Worm (Caenorhabditis elegans) whole organism, mixed stage, embryonic: ENCODE data around the gene tsp-4.

Source experiments
- blmp-1 ChIP-seq: fragments of 150-350 bp; optimal IDR thresholded peaks from 2 replicates; lab custom pipeline; 2014; ENCODE audit warnings: missing biosample characterization, missing genetic modification characterization
- ces-1 ChIP-seq: fragments of 150-350 bp; optimal IDR thresholded peaks from 2 replicates; lab custom pipeline; 2014; ENCODE audit warnings: missing biosample characterization, missing genetic modification reagents, missing genetic modification characterization
- elt-3 ChIP-seq: fragments of 150-350 bp; optimal IDR thresholded peaks from 2 replicates; lab custom pipeline; 2014; ENCODE audit warnings: missing biosample characterization, missing genetic modification characterization
- lin-13 ChIP-seq: fragments of 150-350 bp; optimal IDR thresholded peaks from 2 replicates; lab custom pipeline; 2014; ENCODE audit warnings: missing biosample characterization, missing genetic modification characterization
- mep-1 ChIP-seq: fragments of 150-350 bp; optimal IDR thresholded peaks from 2 replicates; lab custom pipeline; 2017; ENCODE audit warnings: missing biosample characterization, missing genetic modification reagents, missing genetic modification characterization, inconsistent platforms
- mls-2 ChIP-seq: sonication (generic microtip); optimal IDR thresholded peaks from 2 replicates; lab custom pipeline; 2016; ENCODE audit warnings: mild to moderate bottlenecking, missing genetic modification characterization, moderate library complexity, missing compliant biosample characterization
- nhr-12 ChIP-seq: fragments of 150-350 bp; optimal IDR thresholded peaks from 2 replicates; lab custom pipeline; 2014; ENCODE audit warnings: missing biosample characterization, missing genetic modification characterization
- nhr-237 ChIP-seq: fragments of 150-350 bp; optimal IDR thresholded peaks from 2 replicates; lab custom pipeline; 2014; ENCODE audit warnings: missing biosample characterization, missing genetic modification characterization
- nhr-28 ChIP-seq: fragments of 150-350 bp; optimal IDR thresholded peaks from 2 replicates; lab custom pipeline; 2014; ENCODE audit warnings: missing biosample characterization, missing genetic modification characterization
- pha-4 ChIP-seq: fragments of 150-350 bp; optimal IDR thresholded peaks from 2 replicates; lab custom pipeline; 2018; ENCODE audit warnings: missing biosample characterization, missing genetic modification reagents, missing genetic modification characterization
- snpc-4 ChIP-seq: fragments of 150-350 bp; optimal IDR thresholded peaks from 2 replicates; lab custom pipeline; 2014; ENCODE audit warnings: missing biosample characterization, missing genetic modification characterization
- sptf-1 ChIP-seq: sonication (generic microtip); optimal IDR thresholded peaks from 2 replicates; lab custom pipeline; 2017; ENCODE audit warnings: mild to moderate bottlenecking, missing genetic modification characterization, moderate library complexity, missing compliant biosample characterization
- ztf-11 ChIP-seq: fragments of 150-350 bp; optimal IDR thresholded peaks from 2 replicates; lab custom pipeline; 2014; ENCODE audit warnings: missing biosample characterization, missing genetic modification characterization

DNA sequence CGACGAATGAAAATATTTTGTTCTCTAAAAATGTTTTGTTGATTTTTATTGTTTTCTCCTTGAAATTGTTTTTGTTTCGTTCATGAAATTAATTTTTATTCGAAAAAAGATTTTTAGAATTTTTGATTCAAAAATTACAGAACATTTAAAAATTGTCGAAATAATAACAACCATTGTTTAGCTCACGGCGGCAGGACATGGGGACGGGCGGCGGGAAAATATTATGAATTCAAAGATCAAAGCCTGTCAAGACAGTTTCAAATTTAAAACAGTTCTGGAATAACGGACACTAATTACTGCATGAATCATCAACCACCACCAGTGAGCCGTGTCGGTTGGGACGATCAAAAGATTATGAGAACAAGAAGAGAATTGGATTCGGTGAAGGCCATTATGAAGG, 40.5 kb upstream of the tsp-4 start, which contains the start of gene snb-7:
- TF ChIP-seq ztf-11 (tag; lab: Kevin White, UChicago) (no peak), sptf-1 (no peak), snpc-4 (tag; lab: Kevin White, UChicago) (no peak), blmp-1 (tag; lab: Kevin White, UChicago) (no peak), nhr-28 (no peak), lin-13 (no peak), ces-1 (GFP tag; lab: Kevin White, UChicago) (no peak), mls-2 (no peak), nhr-12 (tag; lab: Kevin White, UChicago) (no peak), elt-3 (tag; lab: Kevin White, UChicago) (no peak), mep-1 (tag; lab: Kevin White, UChicago) (no peak), pha-4 (no peak), nhr-237 (tag; lab: Kevin White, UChicago) (no peak)
